Worm (Caenorhabditis elegans) whole organism, L2 larva: ENCODE measurements around the gene col-95.

Experiments
- ZK546.5 ChIP-seq: sonication (generic microtip); optimal IDR thresholded peaks from 2 replicates; lab custom pipeline; 2017; ENCODE audit warnings: missing biosample characterization, missing genetic modification characterization
- lin-11 ChIP-seq: fragments of 150-350 bp; sonication (generic microtip); optimal IDR thresholded peaks from 2 replicates; lab custom pipeline; 2014; ENCODE audit warnings: missing biosample characterization, missing genetic modification characterization, inconsistent platforms, mixed read lengths
- lin-39 ChIP-seq: fragments of 150-350 bp; optimal IDR thresholded peaks from 2 replicates; lab custom pipeline; 2014; ENCODE audit warnings: missing biosample characterization, missing genetic modification reagents, missing genetic modification characterization
- nhr-237 ChIP-seq: fragments of 150-350 bp; optimal IDR thresholded peaks from 2 replicates; lab custom pipeline; 2014; ENCODE audit warnings: missing biosample characterization, missing genetic modification characterization
- nhr-25 ChIP-seq: fragments of 150-350 bp; sonication (generic microtip); optimal IDR thresholded peaks from 3 replicates; lab custom pipeline; 2014; ENCODE audit warnings: missing biosample characterization, missing genetic modification characterization

- no peak for TF ChIP-seq ZK546.5 (tag; lab: Kevin White, UChicago)
- no peak for TF ChIP-seq lin-11 (tag; lab: Kevin White, UChicago)
- no peak for TF ChIP-seq lin-39 (tag; lab: Kevin White, UChicago)
- TF ChIP-seq nhr-25: no peak
- TF ChIP-seq nhr-237 (tag; lab: Kevin White, UChicago): no peak
These were observed 1.9 kb upstream of the col-95 start for ce11 chrIII:11701863-11702262.
